Fruit fly (Drosophila melanogaster): Measurements from ENCODE around the gene pns.

Gene pns

DNA sequence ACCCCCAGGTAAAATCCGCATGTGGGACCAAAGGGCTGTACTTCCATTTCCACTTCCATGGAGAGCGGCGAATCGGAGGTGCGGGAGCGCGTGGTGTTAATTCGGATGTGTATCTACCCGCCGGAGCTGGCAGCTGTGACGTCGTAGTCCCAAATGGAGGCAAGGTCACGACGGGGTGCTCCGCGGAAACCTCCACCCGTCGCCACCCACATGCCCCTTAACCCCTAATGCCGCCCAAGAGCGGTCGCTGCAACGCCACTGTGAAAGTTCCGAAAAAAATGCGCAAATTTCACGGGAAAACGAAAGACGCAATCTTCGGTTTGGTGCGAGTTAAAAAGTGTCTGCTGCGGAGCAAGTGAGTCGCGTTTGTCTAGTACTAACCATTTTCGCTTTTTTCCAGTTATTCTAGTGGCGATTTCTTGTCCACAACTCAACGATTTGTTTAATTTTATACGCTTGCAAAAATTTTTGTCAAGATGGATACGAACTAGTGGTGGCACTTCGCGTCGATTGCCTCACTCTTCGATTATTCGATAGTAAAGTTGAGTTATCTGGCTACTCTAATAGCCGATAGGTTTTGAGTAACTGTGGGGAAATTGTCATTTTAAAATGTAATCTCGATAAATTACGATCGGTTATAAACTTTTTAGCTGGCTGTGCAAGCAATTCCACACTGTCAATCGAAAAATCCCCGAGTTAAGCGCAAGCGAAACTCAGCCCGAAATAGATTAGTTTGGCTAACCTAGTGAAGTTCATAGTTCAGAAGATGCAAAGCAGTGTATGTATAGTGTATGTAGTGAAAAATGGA is 34.6 kb upstream of the pns start, which contains the start of the genes hfp and Psa (continued):
- TF ChIP-seq zen2 (GFP tag; IDR thresholded peaks at IDR 0.05; ENCODE audit: partially characterized antibody) (peak; percentile 69), CG9876 (GFP tag; optimal IDR thresholded peaks at IDR 0.05) (no peak), CG4282 (GFP tag; optimal IDR thresholded peaks at IDR 0.05) (no peak), CG7786 (GFP tag; optimal IDR thresholded peaks at IDR 0.05) (no peak), so (GFP tag; IDR thresholded peaks at IDR 0.05) (0 out of 3 replicates have a peak, but pooled peaks have one; percentile 37), sens (GFP tag) (peak; percentile 14), hbn (GFP tag; IDR thresholded peaks at IDR 0.05; ENCODE audit: partially characterized antibody) (peak; percentile 60), YL-1 (GFP tag; optimal IDR thresholded peaks at IDR 0.05) (peak; percentile 89), TFAM (GFP tag; optimal IDR thresholded peaks at IDR 0.05) (no peak), CHES-1-like (GFP tag; optimal IDR thresholded peaks at IDR 0.05) (no peak), Taf1 (GFP tag; IDR thresholded peaks at IDR 0.05) (no peak), HLH3B (GFP tag; IDR thresholded peaks at IDR 0.05) (no peak), dysf (GFP tag; IDR thresholded peaks at IDR 0.05) (no peak), Sin3A (optimal IDR thresholded peaks at IDR 0.05) (peak; percentile 6), CG11085 (GFP tag; IDR thresholded peaks at IDR 0.05) (no peak), sima (GFP tag; optimal IDR thresholded peaks at IDR 0.05) (no peak), CG32532 (GFP tag; IDR thresholded peaks at IDR 0.05) (no peak), Six4 (GFP tag; optimal IDR thresholded peaks at IDR 0.05) (no peak), cad (GFP tag; optimal IDR thresholded peaks at IDR 0.05) (no peak), nerfin-1 (tag; optimal IDR thresholded peaks at IDR 0.05) (no peak), Hand (GFP tag; optimal IDR thresholded peaks at IDR 0.05) (no peak), Bteb2 (GFP tag; optimal IDR thresholded peaks at IDR 0.05) (no peak), CG4730 (GFP tag; IDR thresholded peaks at IDR 0.05) (no peak), CG11695 (GFP tag; IDR thresholded peaks at IDR 0.05) (no peak), sqz (GFP tag; optimal IDR thresholded peaks at IDR 0.05) (no peak), CG2889 (GFP tag; IDR thresholded peaks at IDR 0.05) (no peak), Poxn (GFP tag; IDR thresholded peaks at IDR 0.05) (no peak), H2.0 (GFP tag; IDR thresholded peaks at IDR 0.05) (no peak), CG17912 (GFP tag; optimal IDR thresholded peaks at IDR 0.05) (no peak), Dbx (GFP tag; IDR thresholded peaks at IDR 0.05) (no peak), Hr51 (GFP tag; optimal IDR thresholded peaks at IDR 0.05) (no peak), CG14441 (GFP tag; IDR thresholded peaks at IDR 0.05) (no peak), CG4328 (GFP tag; optimal IDR thresholded peaks at IDR 0.05) (no peak), tup (GFP tag; optimal IDR thresholded peaks at IDR 0.05) (no peak), CG7556 (GFP tag; optimal IDR thresholded peaks at IDR 0.05) (no peak), hkb (optimal IDR thresholded peaks at IDR 0.05) (no peak), hkb (GFP tag; IDR thresholded peaks at IDR 0.05) (no peak), Adf1 (GFP tag; IDR thresholded peaks at IDR 0.05) (no peak), CG3847 (GFP tag; IDR thresholded peaks at IDR 0.05) (no peak), ATbp (GFP tag; optimal IDR thresholded peaks at IDR 0.05) (no peak), sna (GFP tag; IDR thresholded peaks at IDR 0.05; ENCODE audit: partially characterized antibody) (peak; percentile 57), otp (GFP tag; IDR thresholded peaks at IDR 0.05) (no peak), sd (tag; optimal IDR thresholded peaks at IDR 0.05) (no peak), CG31224 (GFP tag; IDR thresholded peaks at IDR 0.05) (no peak), CG12219 (GFP tag; optimal IDR thresholded peaks at IDR 0.05) (no peak), z (GFP tag; IDR thresholded peaks at IDR 0.05) (no peak), CG9437 (GFP tag; optimal IDR thresholded peaks at IDR 0.05) (no peak), row (GFP tag; IDR thresholded peaks at IDR 0.05) (peak; percentile 21; the same call in 1 of the 3 replicates), croc (GFP tag; conservative IDR thresholded peaks at IDR 0.05) (no peak), toy (GFP tag; IDR thresholded peaks at IDR 0.05) (no peak), CG15479 (GFP tag; optimal IDR thresholded peaks at IDR 0.05) (no peak), CG9932 (GFP tag; IDR thresholded peaks at IDR 0.05) (no peak)

Measured in whole organism, embryonic.